Fruit fly (Drosophila melanogaster) whole organism, embryonic: ENCODE data around the gene Pdcd4.

ENCODE experiments used
- Atf3 ChIP-seq: fragments of 200-800 bp; sonication (Bioruptor generic); optimal IDR thresholded peaks from 3 replicates; lab custom pipeline; 2016; ENCODE audit warnings: missing biosample characterization, missing genetic modification characterization
- CG10565 ChIP-seq: fragments of 200-800 bp; sonication (Bioruptor generic); optimal IDR thresholded peaks from 3 replicates; lab custom pipeline; 2016; ENCODE audit warnings: missing biosample characterization, mild to moderate bottlenecking, missing genetic modification characterization
- CG10979 ChIP-seq: fragments of 200-800 bp; sonication (Bioruptor generic); optimal IDR thresholded peaks from 2 replicates; lab custom pipeline; 2018; ENCODE audit warnings: missing biosample characterization, mild to moderate bottlenecking, missing genetic modification characterization, moderate library complexity
- CG11085 ChIP-seq: fragments of 200-800 bp; sonication (Bioruptor generic); IDR thresholded peaks from 2 replicates; pipeline ENCODE4 v1.3.6; 2022; ENCODE audit warnings: missing biosample characterization, missing genetic modification characterization
- CG14860 ChIP-seq: fragments of 200-800 bp; sonication (Bioruptor generic); IDR thresholded peaks from 3 replicates; pipeline ENCODE4 v1.3.6; 2022; ENCODE audit warnings: missing biosample characterization, missing genetic modification characterization; ENCODE audit not compliant: partially characterized antibody
- CG15479 ChIP-seq: fragments of 200-800 bp; sonication (Bioruptor generic); optimal IDR thresholded peaks from 3 replicates; lab custom pipeline; 2019; ENCODE audit warnings: missing biosample characterization, mild to moderate bottlenecking, missing genetic modification characterization, moderate library complexity
- CG16815 ChIP-seq: fragments of 200-800 bp; sonication (Bioruptor generic); optimal IDR thresholded peaks from 3 replicates; lab custom pipeline; 2017; ENCODE audit warnings: missing biosample characterization, mild to moderate bottlenecking, missing genetic modification characterization
- CG17829 ChIP-seq: fragments of 200-800 bp; optimal IDR thresholded peaks from 2 replicates; lab custom pipeline; 2019; ENCODE audit warnings: missing biosample characterization, mild to moderate bottlenecking, missing genetic modification characterization, moderate library complexity
- CG18262 ChIP-seq: fragments of 200-800 bp; optimal IDR thresholded peaks from 3 replicates; lab custom pipeline; 2019; ENCODE audit warnings: missing biosample characterization, mild to moderate bottlenecking, missing genetic modification characterization, moderate library complexity
- CG2116 ChIP-seq: fragments of 200-800 bp; sonication (Bioruptor generic); optimal IDR thresholded peaks from 3 replicates; lab custom pipeline; 2018; ENCODE audit warnings: missing biosample characterization, mild to moderate bottlenecking, missing genetic modification characterization
- CG2129 ChIP-seq: fragments of 200-800 bp; sonication (Bioruptor generic); IDR thresholded peaks from 2 replicates; pipeline ENCODE4 v1.3.6; 2022; ENCODE audit warnings: missing biosample characterization, missing genetic modification characterization; ENCODE audit not compliant: partially characterized antibody
- CG4424 ChIP-seq: fragments of 200-800 bp; sonication (Bioruptor generic); optimal IDR thresholded peaks from 3 replicates; lab custom pipeline; 2016; ENCODE audit warnings: missing biosample characterization, missing genetic modification characterization
- CG6791 ChIP-seq: fragments of 200-800 bp; sonication (Bioruptor generic); IDR thresholded peaks from 3 replicates; pipeline ENCODE4 v1.3.6; 2022; ENCODE audit warnings: missing biosample characterization, missing genetic modification characterization; ENCODE audit not compliant: partially characterized antibody
- CG6854 ChIP-seq: fragments of 200-800 bp; sonication (Bioruptor generic); optimal IDR thresholded peaks from 3 replicates; lab custom pipeline; 2017; ENCODE audit warnings: missing biosample characterization, mild to moderate bottlenecking, missing genetic modification characterization
- CG7839 ChIP-seq: fragments of 200-800 bp; sonication (Bioruptor generic); optimal IDR thresholded peaks from 3 replicates; lab custom pipeline; 2018; ENCODE audit warnings: missing biosample characterization, mild to moderate bottlenecking, missing genetic modification characterization, moderate library complexity
- CrebB ChIP-seq: fragments of 200-800 bp; sonication (Bioruptor generic); optimal IDR thresholded peaks from 3 replicates; lab custom pipeline; 2018; ENCODE audit warnings: missing biosample characterization, mild to moderate bottlenecking, missing genetic modification characterization
- Elba2 ChIP-seq: fragments of 200-800 bp; sonication (Bioruptor generic); optimal IDR thresholded peaks from 3 replicates; lab custom pipeline; 2016; ENCODE audit warnings: missing biosample characterization, missing genetic modification characterization
- Ets65A ChIP-seq: fragments of 200-800 bp; sonication (Bioruptor generic); peaks from one replicate; lab custom pipeline; 2016; ENCODE audit warnings: missing biosample characterization, missing genetic modification characterization
- Fer3 ChIP-seq: fragments of 200-800 bp; sonication (Bioruptor generic); optimal IDR thresholded peaks from 2 replicates; lab custom pipeline; 2018; ENCODE audit warnings: missing biosample characterization, mild to moderate bottlenecking, missing genetic modification characterization, moderate library complexity
- Lpt ChIP-seq: fragments of >200 bp; optimal IDR thresholded peaks from 2 replicates; lab custom pipeline; 2018; ENCODE audit warnings: missing biosample characterization, missing genetic modification characterization
- Oli ChIP-seq: fragments of 200-800 bp; sonication (Bioruptor generic); optimal IDR thresholded peaks from 2 replicates; lab custom pipeline; 2018; ENCODE audit warnings: missing biosample characterization, mild to moderate bottlenecking, missing genetic modification characterization, moderate library complexity
- Sox102F ChIP-seq: fragments of 200-800 bp; sonication (Bioruptor generic); optimal IDR thresholded peaks from 2 replicates; lab custom pipeline; 2018; ENCODE audit warnings: missing biosample characterization, mild to moderate bottlenecking, missing genetic modification characterization, moderate library complexity
- az2 ChIP-seq: fragments of 200-800 bp; sonication (Bioruptor generic); optimal IDR thresholded peaks from 3 replicates; lab custom pipeline; 2016; ENCODE audit warnings: missing biosample characterization, missing genetic modification characterization
- bsh ChIP-seq, 2 experiments: fragments of 200-800 bp; sonication (Bioruptor generic); optimal IDR thresholded peaks; 2 replicates each; lab custom pipeline; 2017 to 2018; ENCODE audit warnings: mild to moderate bottlenecking in 2 of 2, missing biosample characterization in 2 of 2, missing genetic modification characterization in 2 of 2, moderate library complexity in 1 of 2
- caup ChIP-seq: fragments of 200-800 bp; sonication (Bioruptor generic); optimal IDR thresholded peaks from 3 replicates; lab custom pipeline; 2017; ENCODE audit warnings: missing biosample characterization, mild to moderate bottlenecking, missing genetic modification characterization, moderate library complexity; ENCODE audit not compliant: severe bottlenecking
- cg ChIP-seq: fragments of 200-800 bp; sonication (Bioruptor generic); optimal IDR thresholded peaks from 3 replicates; lab custom pipeline; 2019; ENCODE audit warnings: missing biosample characterization, mild to moderate bottlenecking, missing genetic modification characterization, moderate library complexity
- crol ChIP-seq: fragments of 200-800 bp; sonication (Bioruptor generic); IDR thresholded peaks from 2 replicates; pipeline ENCODE4 v1.3.6; 2022; ENCODE audit warnings: missing biosample characterization, missing genetic modification characterization
- dmrt99B ChIP-seq: fragments of 200-800 bp; sonication (Bioruptor generic); optimal IDR thresholded peaks from 2 replicates; lab custom pipeline; 2018; ENCODE audit warnings: missing biosample characterization, mild to moderate bottlenecking, missing genetic modification characterization, moderate library complexity
- gcm2 ChIP-seq: fragments of 200-800 bp; sonication (Bioruptor generic); optimal IDR thresholded peaks from 2 replicates; lab custom pipeline; 2016; ENCODE audit warnings: missing biosample characterization, missing genetic modification characterization
- hkb ChIP-seq, 2 experiments: fragments of 200-800 bp in 1 of 2; fragments of >200 bp in 1 of 2; sonication (Bioruptor generic) in 1 of 2; IDR thresholded peaks in 1 of 2; optimal IDR thresholded peaks in 1 of 2; 2 replicates each; pipeline versions ENCODE4 v1.3.6 to Lab custom; 2017 to 2022; ENCODE audit warnings: missing biosample characterization in 1 of 2, missing genetic modification characterization in 1 of 2
- lola ChIP-seq, 3 experiments: fragments of >200 bp in 2 of 3; fragments of 200-800 bp in 1 of 3; sonication (Bioruptor generic) in 1 of 3; optimal IDR thresholded peaks; 2 replicates each; lab custom pipeline; 2017 to 2019; ENCODE audit warnings: missing biosample characterization in 3 of 3, missing genetic modification characterization in 3 of 3, mild to moderate bottlenecking in 1 of 3, moderate library complexity in 1 of 3
- nerfin-1 ChIP-seq: fragments of 200-800 bp; sonication (Bioruptor generic); optimal IDR thresholded peaks from 3 replicates; lab custom pipeline; 2019; ENCODE audit warnings: missing biosample characterization, mild to moderate bottlenecking, missing genetic modification characterization, moderate library complexity
- nerfin-2 ChIP-seq: fragments of 200-800 bp; sonication (Bioruptor generic); IDR thresholded peaks from 2 replicates; pipeline ENCODE4 v1.3.6; 2022; ENCODE audit warnings: missing biosample characterization, missing genetic modification characterization; ENCODE audit not compliant: partially characterized antibody
- nmo ChIP-seq: fragments of 200-800 bp; sonication (Bioruptor generic); optimal IDR thresholded peaks from 2 replicates; lab custom pipeline; 2018; ENCODE audit warnings: missing biosample characterization, mild to moderate bottlenecking, missing genetic modification characterization, moderate library complexity
- oc ChIP-seq: fragments of 200-800 bp; sonication (Bioruptor generic); optimal IDR thresholded peaks from 2 replicates; lab custom pipeline; 2018; ENCODE audit warnings: missing biosample characterization, mild to moderate bottlenecking, missing genetic modification characterization, moderate library complexity
- onecut ChIP-seq: fragments of 200-800 bp; sonication (Bioruptor generic); IDR thresholded peaks from 2 replicates; pipeline ENCODE4 v1.3.6; 2022; ENCODE audit warnings: missing biosample characterization, missing genetic modification characterization
- phol ChIP-seq: fragments of 200-800 bp; sonication (Bioruptor generic); optimal IDR thresholded peaks from 3 replicates; lab custom pipeline; 2018; ENCODE audit warnings: missing biosample characterization, mild to moderate bottlenecking, missing genetic modification characterization, moderate library complexity
- pros ChIP-seq: fragments of 200-800 bp; sonication (Bioruptor generic); optimal IDR thresholded peaks from 3 replicates; lab custom pipeline; 2019; ENCODE audit warnings: missing biosample characterization, mild to moderate bottlenecking, missing genetic modification characterization, moderate library complexity
- row ChIP-seq: fragments of 200-800 bp; sonication (Bioruptor generic); IDR thresholded peaks from 3 replicates; pipeline ENCODE4 v1.3.6; 2022; ENCODE audit warnings: missing biosample characterization, missing genetic modification characterization
- sens ChIP-seq: fragments of 200-800 bp; sonication (Bioruptor generic); peaks from one replicate; lab custom pipeline; 2016; ENCODE audit warnings: missing biosample characterization, missing genetic modification characterization
- sisA ChIP-seq: fragments of 200-800 bp; sonication (Bioruptor generic); IDR thresholded peaks from 2 replicates; pipeline ENCODE4 v1.3.6; 2022; ENCODE audit warnings: missing biosample characterization, missing genetic modification characterization
- trem ChIP-seq: fragments of 200-800 bp; optimal IDR thresholded peaks from 3 replicates; lab custom pipeline; 2019; ENCODE audit warnings: missing biosample characterization, mild to moderate bottlenecking, missing genetic modification characterization, moderate library complexity
- unc-4 ChIP-seq: fragments of 200-800 bp; sonication (Bioruptor generic); IDR thresholded peaks from 2 replicates; pipeline ENCODE4 v1.3.6; 2022; ENCODE audit warnings: missing biosample characterization, missing genetic modification characterization; ENCODE audit not compliant: partially characterized antibody
- zfh1 ChIP-seq: fragments of 200-800 bp; sonication (Bioruptor generic); IDR thresholded peaks from 3 replicates; pipeline ENCODE4 v1.3.6; 2022; ENCODE audit warnings: missing biosample characterization, missing genetic modification characterization

Pdcd4 gene

dm6 chrX:13788973-13789682 is 33.9 kb upstream of the Pdcd4 start (continued):
- TF ChIP-seq CG7839 (tag; lab: Kevin White, UChicago) (peak; percentile 52), nerfin-1 (peak; percentile 89), Ets65A (GFP tag; lab: Kevin White, UChicago) (peak; percentile 89), caup (GFP tag; lab: Kevin White, UChicago) (peak; percentile 14), CG6854 (GFP tag; lab: Kevin White, UChicago) (peak; percentile 16)
- TF ChIP-seq, all 482 proteins: peak for 136

DNA sequence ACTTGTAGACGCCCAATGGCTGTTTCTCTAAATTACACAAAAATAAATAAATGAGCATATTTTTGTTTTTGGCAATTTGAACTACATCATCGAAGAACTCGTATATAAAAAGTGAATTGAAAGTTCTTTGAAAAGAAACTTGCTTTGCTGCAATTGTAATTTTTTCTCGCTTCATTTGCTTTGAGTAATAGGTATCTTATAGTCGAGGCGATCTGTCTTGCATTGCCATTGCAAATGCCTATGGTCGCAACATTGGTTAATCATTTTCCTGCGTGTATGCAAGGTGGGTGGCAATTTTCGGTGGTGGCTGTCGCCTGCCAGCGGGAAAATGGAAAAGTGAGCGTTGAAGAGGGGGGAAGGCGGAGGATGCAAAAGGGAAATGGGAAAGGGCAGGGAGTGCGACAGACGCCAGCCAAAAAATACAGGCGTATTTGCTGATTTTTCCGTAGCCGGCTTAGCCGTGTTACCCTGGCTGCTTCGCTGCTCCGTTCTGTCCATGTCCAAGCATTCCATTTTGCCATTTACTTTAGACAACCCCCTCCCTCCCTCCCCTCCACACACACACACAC is 32.2 kb upstream of the Pdcd4 start:
- TF ChIP-seq CG16815 (no peak), oc (tag; lab: Kevin White, UChicago) (no peak), CG2129 (GFP tag; lab: Robert Waterston, UW) (no peak), Oli (peak; percentile 8), CG10979 (tag; lab: Kevin White, UChicago) (peak; percentile 16), sens (peak; percentile 85), pros (GFP tag; lab: Kevin White, UChicago) (peak; percentile 61), onecut (GFP tag; lab: Robert Waterston, UW) (0 out of 2 replicates have a peak, but pooled peaks have one; percentile 4), unc-4 (no peak), phol (peak; percentile 24), CG15479 (GFP tag; lab: Kevin White, UChicago) (no peak), gcm2 (GFP tag; lab: Kevin White, UChicago) (no peak), dmrt99B (tag; lab: Kevin White, UChicago) (peak; percentile 6), Fer3 (no peak), cg (GFP tag; lab: Kevin White, UChicago) (peak; percentile 17), CG4424 (GFP tag; lab: Kevin White, UChicago) (no peak), CG7839 (tag; lab: Kevin White, UChicago) (peak; percentile 20), CG11085 (GFP tag; lab: Robert Waterston, UW) (no peak), Atf3 (GFP tag; lab: Kevin White, UChicago) (no peak), CG10565 (GFP tag; lab: Kevin White, UChicago) (no peak), CG18262 (tag; lab: Kevin White, UChicago) (peak; percentile 6), zfh1 (GFP tag; lab: Robert Waterston, UW) (0 out of 3 replicates have a peak, but pooled peaks have one; percentile 10), nerfin-2 (GFP tag; lab: Robert Waterston, UW) (peak; percentile 54; the same call in 1 of the 2 replicates), az2 (GFP tag; lab: Kevin White, UChicago) (no peak), Sox102F (GFP tag; lab: Kevin White, UChicago) (no peak), CG17829 (tag; lab: Kevin White, UChicago) (no peak), crol (GFP tag; lab: Robert Waterston, UW) (peak; percentile 74), sisA (GFP tag; lab: Robert Waterston, UW) (no peak), CrebB (tag; lab: Kevin White, UChicago) (no peak), row (GFP tag; lab: Robert Waterston, UW) (peak; percentile 47; the same call in 2 of the 3 replicates), bsh (GFP tag; optimal IDR thresholded peaks at IDR 0.05; lab: Kevin White, UChicago) (peak in 1 of 2 experiments; percentile 4), CG2116 (GFP tag; lab: Kevin White, UChicago) (no peak), lola (GFP tag; optimal IDR thresholded peaks at IDR 0.05; lab: Kevin White, UChicago) (peak in 1 of 3 experiments; percentile 10), trem (tag; lab: Kevin White, UChicago) (no peak), Lpt (GFP tag; lab: Kevin White, UChicago) (no peak), nerfin-1 (peak; percentile 88), hkb (optimal IDR thresholded peaks at IDR 0.05; lab: Kevin White, UChicago) (no peak), hkb (GFP tag; IDR thresholded peaks at IDR 0.05; lab: Robert Waterston, UW) (no peak), Elba2 (GFP tag; lab: Kevin White, UChicago) (no peak), CG14860 (GFP tag; lab: Robert Waterston, UW) (peak; percentile 47; the same call in 2 of the 3 replicates), CG6791 (GFP tag; lab: Robert Waterston, UW) (peak; percentile 74), nmo (GFP tag; lab: Kevin White, UChicago) (peak; percentile 57)
